Worm (Caenorhabditis elegans): ENCODE data around the gene Y7A5A.3.

The Y7A5A.3 gene

ce11 chrX:15796633-15797032 is 12.2 kb upstream of the Y7A5A.3 start:
- TF ChIP-seq cnd-1 (tag; optimal IDR thresholded peaks at IDR 0.05) = no peak
- no peak for TF ChIP-seq blmp-1 (tag; optimal IDR thresholded peaks at IDR 0.05)
- no peak for TF ChIP-seq ceh-43 (GFP tag; optimal IDR thresholded peaks at IDR 0.05)
- TF ChIP-seq drap-1 (GFP tag; optimal IDR thresholded peaks at IDR 0.05) = no peak
- no peak for TF ChIP-seq M03D4.4 (tag; optimal IDR thresholded peaks at IDR 0.05)
- TF ChIP-seq nhr-12 (tag; optimal IDR thresholded peaks at IDR 0.05) = no peak
- no peak for TF ChIP-seq ceh-83 (GFP tag; optimal IDR thresholded peaks at IDR 0.05)
- no peak for TF ChIP-seq sptf-1 (tag; optimal IDR thresholded peaks at IDR 0.05)
- no peak for TF ChIP-seq unc-120 (tag; optimal IDR thresholded peaks at IDR 0.05; ENCODE audit: poor library complexity, severe bottlenecking)
- TF ChIP-seq zip-8 (tag; optimal IDR thresholded peaks at IDR 0.05) = no peak
- no peak for TF ChIP-seq ceh-39 (tag; optimal IDR thresholded peaks at IDR 0.05)
- TF ChIP-seq lsy-2 (tag; optimal IDR thresholded peaks at IDR 0.05) = no peak
- no peak for TF ChIP-seq ces-1 (GFP tag; optimal IDR thresholded peaks at IDR 0.05)
- no peak for TF ChIP-seq bed-3 (GFP tag; optimal IDR thresholded peaks at IDR 0.05)
- no peak for TF ChIP-seq unc-39 (tag; optimal IDR thresholded peaks at IDR 0.05)
- TF ChIP-seq snpc-4 (tag; optimal IDR thresholded peaks at IDR 0.05) = no peak
- no peak for TF ChIP-seq sem-2 (GFP tag; optimal IDR thresholded peaks at IDR 0.05)
- TF ChIP-seq tbx-8 (GFP tag; optimal IDR thresholded peaks at IDR 0.05) = no peak
- TF ChIP-seq elt-1 (tag; optimal IDR thresholded peaks at IDR 0.05; ENCODE audit: borderline replicate concordance, insufficient read depth) = no peak

ce11 chrX:15794977-15795376 is 10.5 kb upstream of the Y7A5A.3 start, which contains the start of gene Y7A5A.10:
Gene Y7A5A.10, minus strand, starts transcription at chrX:15795077.
- TF ChIP-seq nhr-2 (tag; optimal IDR thresholded peaks at IDR 0.05) (no peak), blmp-1 (tag; optimal IDR thresholded peaks at IDR 0.05) (no peak), ceh-39 (tag; optimal IDR thresholded peaks at IDR 0.05) (no peak), cnd-1 (tag; optimal IDR thresholded peaks at IDR 0.05) (no peak), ceh-43 (GFP tag; optimal IDR thresholded peaks at IDR 0.05) (no peak), M03D4.4 (tag; optimal IDR thresholded peaks at IDR 0.05) (no peak), unc-39 (tag; optimal IDR thresholded peaks at IDR 0.05) (no peak), drap-1 (GFP tag; optimal IDR thresholded peaks at IDR 0.05) (no peak), sptf-1 (tag; optimal IDR thresholded peaks at IDR 0.05) (no peak), mls-2 (tag; optimal IDR thresholded peaks at IDR 0.05) (no peak), elt-3 (tag; optimal IDR thresholded peaks at IDR 0.05) (no peak), ces-1 (GFP tag; optimal IDR thresholded peaks at IDR 0.05) (no peak), zip-8 (tag; optimal IDR thresholded peaks at IDR 0.05) (no peak)

- no peak for TF ChIP-seq blmp-1 (tag; optimal IDR thresholded peaks at IDR 0.05)
- TF ChIP-seq lsy-2 (tag; optimal IDR thresholded peaks at IDR 0.05) = no peak
- TF ChIP-seq hlh-1 (tag; optimal IDR thresholded peaks at IDR 0.05) = no peak
- TF ChIP-seq flh-1 (GFP tag; optimal IDR thresholded peaks at IDR 0.05) = no peak
- no peak for TF ChIP-seq tbx-8 (GFP tag; optimal IDR thresholded peaks at IDR 0.05)
- TF ChIP-seq ces-1 (GFP tag; optimal IDR thresholded peaks at IDR 0.05) = no peak
- no peak for TF ChIP-seq zip-8 (tag; optimal IDR thresholded peaks at IDR 0.05)
- TF ChIP-seq sem-2 (GFP tag; optimal IDR thresholded peaks at IDR 0.05) = no peak
- TF ChIP-seq elt-1 (tag; optimal IDR thresholded peaks at IDR 0.05; ENCODE audit: borderline replicate concordance, insufficient read depth) = no peak
- no peak for TF ChIP-seq lin-32 (GFP tag; optimal IDR thresholded peaks at IDR 0.05)
- no peak for TF ChIP-seq mls-2 (tag; optimal IDR thresholded peaks at IDR 0.05)
- no peak for TF ChIP-seq mab-5 (tag; optimal IDR thresholded peaks at IDR 0.05)
- TF ChIP-seq unc-120 (tag; optimal IDR thresholded peaks at IDR 0.05; ENCODE audit: poor library complexity, severe bottlenecking) = no peak
- no peak for TF ChIP-seq mep-1 (tag; optimal IDR thresholded peaks at IDR 0.05)
These were observed 2.3 kb upstream of the Y7A5A.3 start, which contains the start of gene Y7A5A.5 for ce11 chrX:15786726-15787125. Gene Y7A5A.5, minus strand, starts transcription at chrX:15786826.

ce11 chrX:15782027-15782426 is 2.4 kb downstream of the Y7A5A.3 start, which contains the start of gene Y7A5A.24:
Gene Y7A5A.24, minus strand, starts transcription at chrX:15782127.
- TF ChIP-seq ceh-83 (GFP tag; optimal IDR thresholded peaks at IDR 0.05) (no peak), hlh-1 (tag; optimal IDR thresholded peaks at IDR 0.05) (no peak), ztf-11 (tag; optimal IDR thresholded peaks at IDR 0.05) (no peak), lsy-2 (tag; optimal IDR thresholded peaks at IDR 0.05) (no peak), ceh-39 (tag; optimal IDR thresholded peaks at IDR 0.05) (no peak), M03D4.4 (tag; optimal IDR thresholded peaks at IDR 0.05) (no peak), unc-62 (GFP tag; optimal IDR thresholded peaks at IDR 0.05) (no peak), mls-2 (tag; optimal IDR thresholded peaks at IDR 0.05) (no peak), nhr-12 (tag; optimal IDR thresholded peaks at IDR 0.05) (no peak), pha-4 (tag; optimal IDR thresholded peaks at IDR 0.05) (no peak), nhr-2 (tag; optimal IDR thresholded peaks at IDR 0.05) (no peak), blmp-1 (tag; optimal IDR thresholded peaks at IDR 0.05) (no peak)

ce11 chrX:15779503-15779902 is 5.0 kb downstream of the Y7A5A.3 start:
- TF ChIP-seq sem-2 (GFP tag; optimal IDR thresholded peaks at IDR 0.05) (no peak), lsy-2 (tag; optimal IDR thresholded peaks at IDR 0.05) (no peak), ces-1 (GFP tag; optimal IDR thresholded peaks at IDR 0.05) (no peak), mep-1 (tag; optimal IDR thresholded peaks at IDR 0.05) (no peak), ceh-39 (tag; optimal IDR thresholded peaks at IDR 0.05) (no peak), M03D4.4 (tag; optimal IDR thresholded peaks at IDR 0.05) (no peak), nhr-2 (tag; optimal IDR thresholded peaks at IDR 0.05) (no peak), flh-1 (GFP tag; optimal IDR thresholded peaks at IDR 0.05) (no peak), unc-62 (GFP tag; optimal IDR thresholded peaks at IDR 0.05) (no peak), tbx-8 (GFP tag; optimal IDR thresholded peaks at IDR 0.05) (no peak), sptf-1 (tag; optimal IDR thresholded peaks at IDR 0.05) (no peak), lin-32 (GFP tag; optimal IDR thresholded peaks at IDR 0.05) (no peak), nhr-28 (tag; optimal IDR thresholded peaks at IDR 0.05) (no peak), ztf-11 (tag; optimal IDR thresholded peaks at IDR 0.05) (no peak), drap-1 (GFP tag; optimal IDR thresholded peaks at IDR 0.05) (no peak)
